Worm (Caenorhabditis elegans) whole organism, L4 larva: ENCODE results near the gene Y53C12A.7.

Source experiments
- D1046.2 ChIP-seq: fragments of 200-800 bp; sonication (Bioruptor generic); IDR thresholded peaks from 2 replicates; pipeline ENCODE4 v1.3.6; 2022; ENCODE audit warnings: missing genetic modification characterization, missing compliant biosample characterization
- F26F4.8 ChIP-seq: fragments of 200-800 bp; sonication (Bioruptor generic); conservative IDR thresholded peaks from 2 replicates; pipeline ENCODE4 v1.3.6; 2022; ENCODE audit warnings: missing genetic modification characterization, missing compliant biosample characterization
- F49E8.2 ChIP-seq: sonication (generic microtip); optimal IDR thresholded peaks from 2 replicates; lab custom pipeline; 2016; ENCODE audit warnings: missing compliant biosample characterization, mild to moderate bottlenecking, missing genetic modification characterization, borderline replicate concordance
- R02D3.7 ChIP-seq: fragments of 150-350 bp; sonication (generic microtip); optimal IDR thresholded peaks from 3 replicates; lab custom pipeline; 2014; ENCODE audit warnings: missing biosample characterization, missing genetic modification characterization
- T20F7.1 ChIP-seq: fragments of 200-800 bp; sonication (Bioruptor generic); optimal IDR thresholded peaks from 2 replicates; lab custom pipeline; 2018; ENCODE audit warnings: mild to moderate bottlenecking, missing genetic modification characterization, missing compliant biosample characterization
- Y48G9A.11 ChIP-seq: fragments of 200-800 bp; sonication (Bioruptor generic); IDR thresholded peaks from 2 replicates; pipeline ENCODE4 v1.3.6; 2022; ENCODE audit warnings: missing genetic modification reagents, missing genetic modification characterization, missing compliant biosample characterization
- Y5F2A.4 ChIP-seq: fragments of 200-800 bp; sonication (Bioruptor generic); optimal IDR thresholded peaks from 2 replicates; lab custom pipeline; 2018; ENCODE audit warnings: mild to moderate bottlenecking, missing genetic modification characterization, missing compliant biosample characterization
- ZK546.5 ChIP-seq, 2 experiments: sonication (generic microtip); optimal IDR thresholded peaks; 2 replicates each; lab custom pipeline; 2017; ENCODE audit warnings: missing biosample characterization in 2 of 2, missing genetic modification characterization in 2 of 2
- aha-1 ChIP-seq: fragments of 150-350 bp; peaks from one replicate; lab custom pipeline; 2014; ENCODE audit warnings: missing biosample characterization, missing genetic modification characterization
- ceh-32 ChIP-seq: sonication (generic microtip); optimal IDR thresholded peaks from 2 replicates; lab custom pipeline; 2016; ENCODE audit warnings: mild to moderate bottlenecking, missing genetic modification characterization, missing compliant biosample characterization; ENCODE audit not compliant: poor library complexity
- ceh-62 ChIP-seq: sonication (generic microtip); optimal IDR thresholded peaks from 2 replicates; lab custom pipeline; 2017; ENCODE audit warnings: missing biosample characterization, missing genetic modification characterization
- ceh-82 ChIP-seq: sonication (generic microtip); optimal IDR thresholded peaks from 2 replicates; lab custom pipeline; 2017; ENCODE audit warnings: missing biosample characterization, missing genetic modification characterization
- ctbp-1 ChIP-seq: fragments of 200-800 bp; sonication (Bioruptor generic); IDR thresholded peaks from 2 replicates; pipeline ENCODE4 v1.3.6; 2022; ENCODE audit warnings: missing genetic modification reagents, missing genetic modification characterization, missing compliant biosample characterization
- dmd-9 ChIP-seq: fragments of 200-800 bp; sonication (Bioruptor generic); IDR thresholded peaks from 2 replicates; pipeline ENCODE4 v1.3.6; 2022; ENCODE audit warnings: missing genetic modification reagents, missing genetic modification characterization, missing compliant biosample characterization
- dpl-1 ChIP-seq: fragments of 150-350 bp; optimal IDR thresholded peaks from 2 replicates; lab custom pipeline; 2014; ENCODE audit warnings: missing biosample characterization, missing genetic modification reagents, missing genetic modification characterization
- duxl-1 ChIP-seq: sonication (generic microtip); optimal IDR thresholded peaks from 2 replicates; lab custom pipeline; 2016; ENCODE audit warnings: mild to moderate bottlenecking, missing genetic modification characterization, moderate library complexity, missing compliant biosample characterization; ENCODE audit not compliant: poor library complexity
- egl-27 ChIP-seq: sonication (generic microtip); optimal IDR thresholded peaks from 3 replicates; lab custom pipeline; 2017; ENCODE audit warnings: missing biosample characterization, missing genetic modification reagents, missing genetic modification characterization
- fkh-10 ChIP-seq: fragments of 150-350 bp; optimal IDR thresholded peaks from 2 replicates; lab custom pipeline; 2014; ENCODE audit warnings: missing biosample characterization, missing genetic modification reagents, missing genetic modification characterization
- fos-1 ChIP-seq: fragments of 150-350 bp; optimal IDR thresholded peaks from 2 replicates; lab custom pipeline; 2014; ENCODE audit warnings: missing biosample characterization, missing genetic modification characterization
- jun-1 ChIP-seq: fragments of 150-350 bp; optimal IDR thresholded peaks from 2 replicates; lab custom pipeline; 2014; ENCODE audit warnings: missing biosample characterization, missing genetic modification reagents, missing genetic modification characterization
- lin-1 ChIP-seq: fragments of 200-800 bp; sonication (Bioruptor generic); IDR thresholded peaks from 2 replicates; pipeline ENCODE4 v1.3.6; 2022; ENCODE audit warnings: missing genetic modification reagents, missing genetic modification characterization, missing compliant biosample characterization
- lin-38 ChIP-seq: fragments of 200-800 bp; sonication (Bioruptor generic); IDR thresholded peaks from 2 replicates; pipeline ENCODE4 v1.3.6; 2022; ENCODE audit warnings: missing genetic modification reagents, missing genetic modification characterization, missing compliant biosample characterization
- lir-3 ChIP-seq: sonication (generic microtip); optimal IDR thresholded peaks from 2 replicates; lab custom pipeline; 2016; ENCODE audit warnings: mild to moderate bottlenecking, missing genetic modification characterization, missing compliant biosample characterization
- lsy-2 ChIP-seq, 2 experiments: fragments of 150-350 bp in 1 of 2; sonication (generic microtip) in 1 of 2; optimal IDR thresholded peaks; 2 replicates each; lab custom pipeline; 2014 to 2017; ENCODE audit warnings: missing biosample characterization in 2 of 2, missing genetic modification characterization in 2 of 2
- mdl-1 ChIP-seq, 2 experiments: fragments of 150-350 bp in 1 of 2; sonication (generic microtip) in 1 of 2; optimal IDR thresholded peaks; 2 replicates each; lab custom pipeline; 2014 to 2017; ENCODE audit warnings: missing biosample characterization in 2 of 2, missing genetic modification characterization in 2 of 2
- nhr-102 ChIP-seq: sonication (generic microtip); optimal IDR thresholded peaks from 2 replicates; lab custom pipeline; 2016; ENCODE audit warnings: mild to moderate bottlenecking, missing genetic modification characterization, moderate library complexity, missing compliant biosample characterization
- nhr-11 ChIP-seq: fragments of 150-350 bp; optimal IDR thresholded peaks from 2 replicates; lab custom pipeline; 2014; ENCODE audit warnings: missing biosample characterization, missing genetic modification characterization
- nhr-237 ChIP-seq: sonication (generic microtip); optimal IDR thresholded peaks from 2 replicates; lab custom pipeline; 2017; ENCODE audit warnings: missing biosample characterization, missing genetic modification characterization
- nhr-25 ChIP-seq: sonication (generic microtip); optimal IDR thresholded peaks from 2 replicates; lab custom pipeline; 2017; ENCODE audit warnings: missing genetic modification characterization, mild to moderate bottlenecking, missing compliant biosample characterization, antibody characterized with exemption, moderate library complexity, borderline replicate concordance; ENCODE audit not compliant: insufficient read depth
- nhr-28 ChIP-seq: fragments of 150-350 bp; optimal IDR thresholded peaks from 2 replicates; lab custom pipeline; 2014; ENCODE audit warnings: missing biosample characterization, missing genetic modification characterization
- nhr-41 ChIP-seq: fragments of 200-800 bp; sonication (Bioruptor generic); IDR thresholded peaks from 2 replicates; pipeline ENCODE4 v1.3.6; 2022; ENCODE audit warnings: missing genetic modification reagents, missing genetic modification characterization, missing compliant biosample characterization
- nhr-77 ChIP-seq: fragments of 150-350 bp; optimal IDR thresholded peaks from 2 replicates; lab custom pipeline; 2014; ENCODE audit warnings: missing biosample characterization, missing genetic modification characterization
- saeg-2 ChIP-seq: fragments of 200-800 bp; sonication (Bioruptor generic); IDR thresholded peaks from 2 replicates; pipeline ENCODE4 v1.3.6; 2022; ENCODE audit warnings: missing genetic modification reagents, missing genetic modification characterization, missing compliant biosample characterization
- sdz-12 ChIP-seq: fragments of 200-800 bp; sonication (Bioruptor generic); optimal IDR thresholded peaks from 2 replicates; lab custom pipeline; 2018; ENCODE audit warnings: mild to moderate bottlenecking, missing genetic modification characterization, missing compliant biosample characterization
- snpc-1.2 ChIP-seq: fragments of 200-800 bp; sonication (Bioruptor generic); IDR thresholded peaks from 2 replicates; pipeline ENCODE4 v1.3.6; 2022; ENCODE audit warnings: missing genetic modification reagents, missing genetic modification characterization, missing compliant biosample characterization
- snpc-4 ChIP-seq: fragments of 150-350 bp; optimal IDR thresholded peaks from 2 replicates; lab custom pipeline; 2014; ENCODE audit warnings: missing biosample characterization, missing genetic modification characterization
- spr-3 ChIP-seq: fragments of 200-800 bp; sonication (Bioruptor generic); optimal IDR thresholded peaks from 2 replicates; lab custom pipeline; 2018; ENCODE audit warnings: mild to moderate bottlenecking, missing genetic modification characterization, missing compliant biosample characterization
- zfp-3 ChIP-seq: fragments of 200-800 bp; sonication (Bioruptor generic); conservative IDR thresholded peaks from 2 replicates; pipeline ENCODE4 v1.3.6; 2022; ENCODE audit warnings: missing genetic modification reagents, missing genetic modification characterization, missing compliant biosample characterization
- zip-2 ChIP-seq: fragments of 150-350 bp; optimal IDR thresholded peaks from 2 replicates; lab custom pipeline; 2014; ENCODE audit warnings: missing biosample characterization, missing genetic modification characterization
- ztf-11 ChIP-seq: fragments of 150-350 bp; optimal IDR thresholded peaks from 2 replicates; lab custom pipeline; 2014; ENCODE audit warnings: missing biosample characterization, missing genetic modification characterization
- ztf-7 ChIP-seq: fragments of 150-350 bp; optimal IDR thresholded peaks from 2 replicates; lab custom pipeline; 2014; ENCODE audit warnings: missing biosample characterization, missing genetic modification characterization

Y53C12A.7 gene

ce11 chrII:9716417-9717039, 16.2 kb downstream of the Y53C12A.7 start, which contains the start of gene wee-1.3 (continued):
- TF ChIP-seq Y5F2A.4 (GFP tag; lab: Kevin White, UChicago), result no peak
- no peak for TF ChIP-seq fos-1 (tag; lab: Kevin White, UChicago)
- peak; percentile 84 for TF ChIP-seq T20F7.1
- no peak for TF ChIP-seq nhr-41 (GFP tag; lab: Robert Waterston, UW)
- TF ChIP-seq sdz-12 (GFP tag; lab: Kevin White, UChicago), result no peak
- TF ChIP-seq nhr-237, result no peak
- TF ChIP-seq fkh-10 (GFP tag; lab: Kevin White, UChicago), result peak; percentile 30
- no peak for TF ChIP-seq ZK546.5 (tag; optimal IDR thresholded peaks at IDR 0.05; lab: Kevin White, UChicago)
- TF ChIP-seq lin-1, result no peak
- TF ChIP-seq nhr-25, result peak; percentile 34
- TF ChIP-seq egl-27 (tag; lab: Kevin White, UChicago), result no peak
- no peak for TF ChIP-seq ceh-62
- TF ChIP-seq F26F4.8 (GFP tag; lab: Robert Waterston, UW), result no peak
- no peak for TF ChIP-seq ztf-7
- peak; percentile 63 for TF ChIP-seq nhr-77 (tag; lab: Kevin White, UChicago)
- no peak for TF ChIP-seq R02D3.7 (tag; lab: Kevin White, UChicago)
- TF ChIP-seq D1046.2 (GFP tag; lab: Robert Waterston, UW), result no peak
- TF ChIP-seq zip-2 (tag; lab: Kevin White, UChicago), result no peak
- no peak for TF ChIP-seq ceh-82 (tag; lab: Kevin White, UChicago)
- TF ChIP-seq dmd-9, result no peak
- no peak for TF ChIP-seq saeg-2 (GFP tag; lab: Robert Waterston, UW)
- no peak for TF ChIP-seq lir-3 (tag; lab: Kevin White, UChicago)
- peak; percentile 80 for TF ChIP-seq lin-38 (GFP tag; lab: Robert Waterston, UW)
- TF ChIP-seq nhr-11 (tag; lab: Kevin White, UChicago), result peak; percentile 86
- no peak for TF ChIP-seq snpc-4 (tag; lab: Kevin White, UChicago)
- no peak for TF ChIP-seq ceh-32
- TF ChIP-seq ztf-11 (tag; lab: Kevin White, UChicago), result no peak
- peak; percentile 60 for TF ChIP-seq nhr-28 (tag; lab: Kevin White, UChicago)
- TF ChIP-seq aha-1 (tag; lab: Kevin White, UChicago), result peak; percentile 92
- TF ChIP-seq dpl-1 (GFP tag; lab: Kevin White, UChicago), result peak; percentile 99
- no peak for TF ChIP-seq ctbp-1 (GFP tag; lab: Robert Waterston, UW)
- no peak for TF ChIP-seq spr-3

ce11 chrII:9717904-9718303, 17.6 kb downstream of the Y53C12A.7 start, which contains the start of gene Y53C12A.6:
Gene Y53C12A.6 (minus strand): TSS chrII:9718004.
- TF ChIP-seq duxl-1 (tag; lab: Kevin White, UChicago) (no peak), nhr-102 (tag; lab: Kevin White, UChicago) (no peak), F49E8.2 (no peak), jun-1 (tag; lab: Kevin White, UChicago) (no peak), ceh-62 (no peak), fos-1 (tag; lab: Kevin White, UChicago) (no peak), zfp-3 (GFP tag; lab: Robert Waterston, UW) (no peak), fkh-10 (GFP tag; lab: Kevin White, UChicago) (no peak), ceh-82 (tag; lab: Kevin White, UChicago) (no peak), mdl-1 (tag; optimal IDR thresholded peaks at IDR 0.05; lab: Kevin White, UChicago) (no peak)

- peak; percentile 77 for TF ChIP-seq lin-38 (GFP tag; lab: Robert Waterston, UW)
- peak in 1 of 2 experiments; percentile 36 for TF ChIP-seq lsy-2 (tag; optimal IDR thresholded peaks at IDR 0.05; lab: Kevin White, UChicago)
- TF ChIP-seq Y48G9A.11, result peak; percentile 86
- 0 out of 2 replicates have a peak, but pooled peaks have one; percentile 24 for TF ChIP-seq snpc-1.2 (GFP tag; lab: Robert Waterston, UW)
- TF ChIP-seq, all 104 proteins: peak for 4; not testable (repeated sequence) for 100
Measured at ce11 chrII:9718631-9719252, 18.4 kb downstream of the Y53C12A.7 start, which contains the start of gene Y53C12A.11. Gene Y53C12A.11 (minus strand): TSS chrII:9718698.
